Fruit fly (Drosophila melanogaster): ENCODE results near the gene CG8833.
A peak's percentile ranks its signal among the peaks of the same experiment; 100 is the strongest.

CG8833 gene

dm6 chr3L:13973377-13974111 lies 44.7 kb upstream of the CG8833 start, which contains the start of the genes CG13738 and Hsc70-1:
Gene CG13738, minus strand, starts transcription at chr3L:13973477.
Gene Hsc70-1, plus strand, starts transcription at chr3L:13974061.
- TF ChIP-seq CG13296 (GFP tag; optimal IDR thresholded peaks at IDR 0.05): peak; percentile 39
- no peak for TF ChIP-seq CrebB (tag; optimal IDR thresholded peaks at IDR 0.05)
- TF ChIP-seq Sox100B (GFP tag; optimal IDR thresholded peaks at IDR 0.05): no peak
- no peak for TF ChIP-seq lbe (GFP tag; optimal IDR thresholded peaks at IDR 0.05)
- peak; percentile 25 for TF ChIP-seq fd3F (GFP tag; optimal IDR thresholded peaks at IDR 0.05)
- 0 out of 3 replicates have a peak, but pooled peaks have one; percentile 41 for TF ChIP-seq CG3726 (GFP tag; IDR thresholded peaks at IDR 0.05)

- TF ChIP-seq nerfin-1 (tag; optimal IDR thresholded peaks at IDR 0.05): peak; percentile 87
- TF ChIP-seq CG10959 (GFP tag; IDR thresholded peaks at IDR 0.05): no peak
- TF ChIP-seq MESR4 (GFP tag; optimal IDR thresholded peaks at IDR 0.05): peak; percentile 30
- no peak for TF ChIP-seq CG6813 (GFP tag; optimal IDR thresholded peaks at IDR 0.05)
- TF ChIP-seq twi (tag; optimal IDR thresholded peaks at IDR 0.05): peak; percentile 16
- no peak for TF ChIP-seq vnd (GFP tag; IDR thresholded peaks at IDR 0.05; ENCODE audit: partially characterized antibody)
- TF ChIP-seq CG8478 (optimal IDR thresholded peaks at IDR 0.05): peak; percentile 66
- no peak for TF ChIP-seq ash1 (GFP tag; optimal IDR thresholded peaks at IDR 0.05)
- TF ChIP-seq CG4707 (GFP tag; optimal IDR thresholded peaks at IDR 0.05): no peak
- peak; percentile 46 for TF ChIP-seq D (optimal IDR thresholded peaks at IDR 0.05)
- TF ChIP-seq D (GFP tag; optimal IDR thresholded peaks at IDR 0.05): no peak
- no peak for TF ChIP-seq Dll (GFP tag; IDR thresholded peaks at IDR 0.05; ENCODE audit: partially characterized antibody)
- peak; percentile 84 for TF ChIP-seq cg (GFP tag; optimal IDR thresholded peaks at IDR 0.05)
- TF ChIP-seq wor (GFP tag; IDR thresholded peaks at IDR 0.05): no peak
- no peak for TF ChIP-seq fru (optimal IDR thresholded peaks at IDR 0.05)
Observed at dm6 chr3L:13965502-13965843, 36.7 kb upstream of the CG8833 start.

- TF ChIP-seq CoRest (tag; optimal IDR thresholded peaks at IDR 0.05) (peak; percentile 74), Rx (GFP tag; IDR thresholded peaks at IDR 0.05) (peak; percentile 3; the same call in 1 of the 2 replicates), Nf-YA (GFP tag; IDR thresholded peaks at IDR 0.05) (no peak), Eip74EF (GFP tag; optimal IDR thresholded peaks at IDR 0.05) (no peak), CG3281 (GFP tag; optimal IDR thresholded peaks at IDR 0.05) (no peak), vnd (GFP tag; IDR thresholded peaks at IDR 0.05; ENCODE audit: partially characterized antibody) (peak; percentile 61), CG8924 (tag; optimal IDR thresholded peaks at IDR 0.05) (peak; percentile 17), ase (GFP tag; IDR thresholded peaks at IDR 0.05) (no peak), CG11695 (GFP tag; IDR thresholded peaks at IDR 0.05) (no peak), croc (GFP tag; conservative IDR thresholded peaks at IDR 0.05) (no peak), CG18476 (GFP tag; optimal IDR thresholded peaks at IDR 0.05) (no peak), nau (GFP tag; optimal IDR thresholded peaks at IDR 0.05) (no peak), CG17912 (GFP tag; optimal IDR thresholded peaks at IDR 0.05) (no peak), Bteb2 (GFP tag; optimal IDR thresholded peaks at IDR 0.05) (no peak), ATbp (GFP tag; optimal IDR thresholded peaks at IDR 0.05) (no peak), Xrp1 (GFP tag; IDR thresholded peaks at IDR 0.05) (no peak), CG7556 (GFP tag; optimal IDR thresholded peaks at IDR 0.05) (peak; percentile 7), CG6272 (GFP tag; IDR thresholded peaks at IDR 0.05) (no peak), zf30C (GFP tag; optimal IDR thresholded peaks at IDR 0.05) (no peak), Dad (GFP tag; optimal IDR thresholded peaks at IDR 0.05) (no peak), CG8281 (tag; optimal IDR thresholded peaks at IDR 0.05) (no peak), CG17328 (GFP tag; IDR thresholded peaks at IDR 0.05) (peak; percentile 21; the same call in 1 of the 2 replicates), MESR4 (GFP tag; optimal IDR thresholded peaks at IDR 0.05) (peak; percentile 87), pfk (GFP tag; optimal IDR thresholded peaks at IDR 0.05) (no peak), CG5180 (GFP tag; optimal IDR thresholded peaks at IDR 0.05) (no peak), eve (GFP tag; optimal IDR thresholded peaks at IDR 0.05) (no peak)
Observed at dm6 chr3L:13964635-13965501, 36.1 kb upstream of the CG8833 start, which contains the start of the genes Meics, Nxf3 and ssp2. Gene Meics, minus strand, starts transcription at chr3L:13964702. Gene Nxf3, plus strand, starts transcription at chr3L:13965203. Gene ssp2, plus strand, starts transcription at chr3L:13965203.

Measured in whole organism, embryonic.